Fruit fly (Drosophila melanogaster) whole organism, prepupa: ENCODE results near the gene CG43062.

Experiments
- Blimp-1 ChIP-seq: fragments of 200-800 bp; sonication (Bioruptor generic); optimal IDR thresholded peaks from 3 replicates; lab custom pipeline; 2017; ENCODE audit warnings: missing biosample characterization, missing genetic modification characterization, mild to moderate bottlenecking, moderate library complexity, missing genetic modification reagents
- CG10631 ChIP-seq: fragments of 200-800 bp; sonication (Bioruptor generic); optimal IDR thresholded peaks from 2 replicates; lab custom pipeline; 2016; ENCODE audit warnings: missing biosample characterization, missing genetic modification characterization
- CG11294 ChIP-seq: fragments of 200-800 bp; sonication (Bioruptor generic); IDR thresholded peaks from 2 replicates; pipeline ENCODE4 v1.3.6; 2022; ENCODE audit warnings: missing biosample characterization, missing genetic modification characterization
- CG11762 ChIP-seq: fragments of 200-800 bp; sonication (Bioruptor generic); optimal IDR thresholded peaks from 3 replicates; lab custom pipeline; 2016; ENCODE audit warnings: missing biosample characterization, missing genetic modification characterization; ENCODE audit not compliant: insufficient read depth
- CG11902 ChIP-seq: fragments of 200-800 bp; sonication (Bioruptor generic); optimal IDR thresholded peaks from 3 replicates; lab custom pipeline; 2016; ENCODE audit warnings: missing biosample characterization, missing genetic modification characterization
- CG15336 ChIP-seq: fragments of 200-800 bp; sonication (Bioruptor generic); IDR thresholded peaks from 2 replicates; pipeline ENCODE4 v1.3.6; 2022; ENCODE audit warnings: missing biosample characterization, missing genetic modification characterization
- CG1621 ChIP-seq: fragments of 200-800 bp; sonication (Bioruptor generic); optimal IDR thresholded peaks from 3 replicates; lab custom pipeline; 2018; ENCODE audit warnings: missing biosample characterization, mild to moderate bottlenecking, missing genetic modification characterization
- CG16779 ChIP-seq: fragments of 200-800 bp; sonication (Bioruptor generic); optimal IDR thresholded peaks from 3 replicates; lab custom pipeline; 2017; ENCODE audit warnings: missing biosample characterization, mild to moderate bottlenecking, missing genetic modification characterization
- CG32006 ChIP-seq: fragments of 200-800 bp; sonication (Bioruptor generic); optimal IDR thresholded peaks from 3 replicates; lab custom pipeline; 2017; ENCODE audit warnings: missing biosample characterization, mild to moderate bottlenecking, missing genetic modification characterization
- CG3919 ChIP-seq: fragments of 200-800 bp; sonication (Bioruptor generic); optimal IDR thresholded peaks from 3 replicates; lab custom pipeline; 2016; ENCODE audit warnings: missing biosample characterization, missing genetic modification characterization
- CG4318 ChIP-seq: fragments of 200-800 bp; sonication (Bioruptor generic); optimal IDR thresholded peaks from 3 replicates; lab custom pipeline; 2017; ENCODE audit warnings: missing biosample characterization, mild to moderate bottlenecking, missing genetic modification characterization
- CG6163 ChIP-seq: fragments of 200-800 bp; sonication (Bioruptor generic); IDR thresholded peaks from 3 replicates; pipeline ENCODE4 v1.3.6; 2022; ENCODE audit warnings: missing biosample characterization, missing genetic modification characterization
- CG6854 ChIP-seq: fragments of 200-800 bp; sonication (Bioruptor generic); optimal IDR thresholded peaks from 2 replicates; lab custom pipeline; 2017; ENCODE audit warnings: missing biosample characterization, mild to moderate bottlenecking, missing genetic modification characterization
- CG7368 ChIP-seq: fragments of 200-800 bp; sonication (Bioruptor generic); optimal IDR thresholded peaks from 3 replicates; lab custom pipeline; 2016; ENCODE audit warnings: missing biosample characterization, missing genetic modification characterization
- CG8119 ChIP-seq: fragments of 200-800 bp; sonication (Bioruptor generic); IDR thresholded peaks from 3 replicates; pipeline ENCODE4 v1.3.6; 2022; ENCODE audit warnings: missing biosample characterization, missing genetic modification characterization
- CG8319 ChIP-seq: fragments of 200-800 bp; sonication (Bioruptor generic); optimal IDR thresholded peaks from 3 replicates; lab custom pipeline; 2016; ENCODE audit warnings: missing biosample characterization, missing genetic modification characterization
- Eip75B ChIP-seq: fragments of 200-800 bp; sonication (Bioruptor generic); optimal IDR thresholded peaks from 3 replicates; lab custom pipeline; 2016; ENCODE audit warnings: missing biosample characterization, missing genetic modification characterization
- Eip78C ChIP-seq: fragments of 200-800 bp; sonication (Bioruptor generic); peaks from one replicate; lab custom pipeline; 2016; ENCODE audit warnings: missing biosample characterization, missing genetic modification characterization
- Eip93F ChIP-seq: fragments of 200-800 bp; sonication (Bioruptor generic); optimal IDR thresholded peaks from 2 replicates; lab custom pipeline; 2016; ENCODE audit warnings: missing biosample characterization, mild to moderate bottlenecking, missing genetic modification characterization
- Ets96B ChIP-seq: fragments of 200-800 bp; optimal IDR thresholded peaks from 2 replicates; lab custom pipeline; 2019; ENCODE audit warnings: missing biosample characterization, mild to moderate bottlenecking, missing genetic modification characterization, moderate library complexity
- Hr39 ChIP-seq: fragments of 200-800 bp; sonication (Bioruptor generic); optimal IDR thresholded peaks from 2 replicates; lab custom pipeline; 2016; ENCODE audit warnings: missing biosample characterization, missing genetic modification characterization
- Hr4 ChIP-seq: fragments of 200-800 bp; sonication (Bioruptor generic); optimal IDR thresholded peaks from 3 replicates; lab custom pipeline; 2016; ENCODE audit warnings: missing biosample characterization, missing genetic modification characterization
- OdsH ChIP-seq: fragments of 200-800 bp; sonication (Bioruptor generic); optimal IDR thresholded peaks from 3 replicates; lab custom pipeline; 2016; ENCODE audit warnings: missing biosample characterization, missing genetic modification characterization
- Smox ChIP-seq: fragments of 200-800 bp; sonication (Bioruptor generic); optimal IDR thresholded peaks from 3 replicates; lab custom pipeline; 2016; ENCODE audit warnings: missing biosample characterization, missing genetic modification characterization
- Sox102F ChIP-seq: fragments of 200-800 bp; sonication (Bioruptor generic); optimal IDR thresholded peaks from 2 replicates; lab custom pipeline; 2016; ENCODE audit warnings: missing biosample characterization, mild to moderate bottlenecking, missing genetic modification characterization
- Sox14 ChIP-seq: fragments of 200-800 bp; sonication (Bioruptor generic); optimal IDR thresholded peaks from 3 replicates; lab custom pipeline; 2016; ENCODE audit warnings: missing biosample characterization, missing genetic modification characterization
- Sox15 ChIP-seq: fragments of 200-800 bp; sonication (Bioruptor generic); optimal IDR thresholded peaks from 3 replicates; lab custom pipeline; 2016; ENCODE audit warnings: missing biosample characterization, missing genetic modification characterization
- acj6 ChIP-seq: fragments of 200-800 bp; sonication (Bioruptor generic); optimal IDR thresholded peaks from 3 replicates; lab custom pipeline; 2016; ENCODE audit warnings: missing biosample characterization, missing genetic modification characterization
- cyc ChIP-seq: fragments of 200-800 bp; sonication (Bioruptor generic); optimal IDR thresholded peaks from 3 replicates; lab custom pipeline; 2016; ENCODE audit warnings: missing biosample characterization, missing genetic modification characterization
- dac ChIP-seq: fragments of 200-800 bp; sonication (Bioruptor generic); optimal IDR thresholded peaks from 2 replicates; lab custom pipeline; 2017; ENCODE audit warnings: missing biosample characterization, mild to moderate bottlenecking, missing genetic modification characterization
- dsx ChIP-seq: fragments of 200-800 bp; optimal IDR thresholded peaks from 3 replicates; lab custom pipeline; 2019; ENCODE audit warnings: missing biosample characterization, mild to moderate bottlenecking, missing genetic modification characterization, moderate library complexity; ENCODE audit not compliant: poor library complexity, severe bottlenecking
- eg ChIP-seq: fragments of 200-800 bp; sonication (Bioruptor generic); IDR thresholded peaks from 3 replicates; pipeline ENCODE4 v1.3.6; 2022; ENCODE audit warnings: missing biosample characterization, missing genetic modification characterization
- fd59A ChIP-seq: fragments of 200-800 bp; sonication (Bioruptor generic); optimal IDR thresholded peaks from 2 replicates; lab custom pipeline; 2017; ENCODE audit warnings: missing biosample characterization, mild to moderate bottlenecking, missing genetic modification characterization, missing genetic modification reagents
- net ChIP-seq: fragments of 200-800 bp; sonication (Bioruptor generic); optimal IDR thresholded peaks from 3 replicates; lab custom pipeline; 2016; ENCODE audit warnings: missing biosample characterization, missing genetic modification characterization
- pdm3 ChIP-seq: fragments of 200-800 bp; sonication (Bioruptor generic); optimal IDR thresholded peaks from 3 replicates; lab custom pipeline; 2016; ENCODE audit warnings: missing biosample characterization, missing genetic modification characterization
- svp ChIP-seq: fragments of 200-800 bp; sonication (Bioruptor generic); peaks from one replicate; lab custom pipeline; 2016; ENCODE audit warnings: missing biosample characterization, missing genetic modification characterization
- vri ChIP-seq: fragments of 200-800 bp; sonication (Bioruptor generic); optimal IDR thresholded peaks from 3 replicates; lab custom pipeline; 2016; ENCODE audit warnings: missing biosample characterization, mild to moderate bottlenecking, missing genetic modification characterization

Gene CG43062

DNA sequence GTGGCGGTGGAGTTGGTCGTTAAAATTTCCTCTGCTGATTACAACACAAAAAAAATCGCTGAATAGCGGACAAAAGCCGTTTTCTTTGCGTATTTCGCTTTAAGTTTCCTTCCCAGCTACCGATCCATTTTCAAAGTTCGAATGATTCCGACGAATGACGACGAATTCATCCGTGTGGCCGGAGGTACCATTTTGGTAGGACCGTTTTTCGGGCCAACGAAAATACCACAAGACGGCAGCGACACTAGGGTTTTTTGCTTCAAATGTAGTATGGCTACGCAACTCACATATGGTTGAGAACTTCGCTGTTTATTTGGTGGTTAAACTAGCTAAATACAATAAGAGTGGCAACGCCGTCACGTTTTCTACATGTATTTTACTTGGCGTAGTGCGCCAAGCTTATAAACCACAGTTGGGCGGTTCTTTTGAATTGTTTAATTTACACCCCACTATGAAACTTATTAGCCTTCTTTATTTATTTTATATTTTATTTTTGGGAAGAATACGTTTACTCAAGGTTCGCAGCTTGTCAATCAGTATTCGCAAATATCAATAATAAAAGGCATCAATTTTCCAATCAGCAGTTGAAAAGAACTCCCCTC lies 14.2 kb downstream of the CG43062 start, which contains the start of gene Lk6 (continued):
- peak; percentile 47 for TF ChIP-seq CG7368 (GFP tag; lab: Kevin White, UChicago)
- TF ChIP-seq net (GFP tag; lab: Kevin White, UChicago): peak; percentile 70
- TF ChIP-seq pdm3 (GFP tag; lab: Kevin White, UChicago): no peak
- peak; percentile 61 for TF ChIP-seq Sox102F (GFP tag; lab: Kevin White, UChicago)
- TF ChIP-seq dac (GFP tag; lab: Kevin White, UChicago): no peak
- TF ChIP-seq svp (GFP tag; lab: Kevin White, UChicago): no peak
- TF ChIP-seq acj6 (GFP tag; lab: Kevin White, UChicago): no peak
- peak; percentile 70 for TF ChIP-seq CG16779 (tag; lab: Kevin White, UChicago)

DNA sequence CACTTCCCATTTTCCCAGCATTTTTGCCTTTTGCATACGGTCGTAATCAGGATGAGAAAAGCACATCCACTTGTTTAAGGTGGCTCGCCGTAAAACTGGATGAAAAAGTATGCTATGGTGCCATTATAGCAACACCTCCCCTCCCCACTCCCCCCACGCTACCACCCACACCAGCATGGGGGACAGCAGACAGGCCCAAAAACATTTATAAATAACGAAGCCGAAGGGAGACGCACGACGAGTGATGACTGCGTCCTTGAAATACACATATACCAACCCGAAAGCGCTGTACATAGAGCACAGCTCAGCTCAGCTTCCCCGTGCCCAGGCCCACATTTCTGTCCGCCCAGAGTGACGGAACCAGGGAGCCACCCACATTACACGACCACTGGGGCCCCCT lies 20.6 kb downstream of the CG43062 start:
- TF ChIP-seq Eip75B (GFP tag; lab: Kevin White, UChicago) (no peak), fd59A (GFP tag; lab: Kevin White, UChicago) (no peak), Hr39 (GFP tag; lab: Kevin White, UChicago) (no peak), CG3919 (GFP tag; lab: Kevin White, UChicago) (no peak), eg (GFP tag; lab: Robert Waterston, UW) (no peak), Sox14 (GFP tag; lab: Kevin White, UChicago) (no peak)

DNA sequence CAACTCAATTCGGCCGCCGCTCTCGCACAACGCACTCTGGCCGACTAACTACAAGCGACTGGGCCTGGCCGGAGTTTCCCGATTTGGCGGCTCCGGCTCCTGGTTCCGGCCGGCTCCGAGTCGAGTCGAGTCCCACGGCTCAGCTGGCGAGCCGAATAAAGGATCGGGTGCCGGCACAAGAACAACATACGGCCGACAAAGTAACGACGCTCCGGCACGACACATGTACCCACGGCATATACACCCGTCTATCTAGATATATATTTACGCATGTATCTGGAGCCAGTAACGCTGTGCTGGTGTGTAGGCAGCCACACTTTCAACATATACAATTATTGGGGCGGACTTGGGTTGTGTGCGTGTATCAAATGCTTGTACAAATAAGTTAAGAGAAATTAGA lies 21.4 kb downstream of the CG43062 start:
- TF ChIP-seq Eip78C (GFP tag; lab: Kevin White, UChicago): peak; percentile 31
- TF ChIP-seq CG8319 (GFP tag; lab: Kevin White, UChicago): no peak

DNA sequence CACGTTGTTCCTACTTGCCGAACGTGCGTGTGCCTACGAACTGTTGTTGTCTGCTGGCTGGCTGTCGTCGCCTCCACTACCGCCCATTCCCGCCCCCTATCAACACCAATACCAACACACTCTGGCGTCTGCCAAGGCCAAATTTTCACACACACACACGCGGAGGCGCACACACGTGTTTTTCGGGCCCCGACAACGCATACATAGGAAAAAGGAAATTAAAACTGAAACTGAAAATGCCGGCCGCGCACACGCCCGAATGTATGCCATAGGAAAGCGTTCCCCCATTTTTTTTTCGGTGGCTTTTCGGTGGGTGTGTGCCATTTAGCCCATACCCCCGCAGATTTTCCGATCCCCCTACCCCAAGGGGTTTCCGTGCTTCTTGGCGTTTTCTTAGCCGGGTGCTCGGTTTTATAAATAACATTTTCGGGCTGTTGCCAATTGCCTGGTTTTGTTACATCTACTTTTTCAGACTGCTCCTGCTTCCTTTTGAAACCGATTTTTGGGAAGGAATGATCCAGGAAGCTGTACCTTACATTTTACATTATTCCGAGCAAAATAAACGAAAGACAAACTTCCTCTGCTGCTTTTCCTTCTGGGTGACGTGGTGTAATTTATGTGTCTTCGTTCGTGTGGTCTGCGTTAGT lies 22.2 kb downstream of the CG43062 start:
- TF ChIP-seq CG7368 (GFP tag; lab: Kevin White, UChicago) (no peak), Smox (no peak)
- TF ChIP-seq, all 60 proteins: peak for 0

DNA sequence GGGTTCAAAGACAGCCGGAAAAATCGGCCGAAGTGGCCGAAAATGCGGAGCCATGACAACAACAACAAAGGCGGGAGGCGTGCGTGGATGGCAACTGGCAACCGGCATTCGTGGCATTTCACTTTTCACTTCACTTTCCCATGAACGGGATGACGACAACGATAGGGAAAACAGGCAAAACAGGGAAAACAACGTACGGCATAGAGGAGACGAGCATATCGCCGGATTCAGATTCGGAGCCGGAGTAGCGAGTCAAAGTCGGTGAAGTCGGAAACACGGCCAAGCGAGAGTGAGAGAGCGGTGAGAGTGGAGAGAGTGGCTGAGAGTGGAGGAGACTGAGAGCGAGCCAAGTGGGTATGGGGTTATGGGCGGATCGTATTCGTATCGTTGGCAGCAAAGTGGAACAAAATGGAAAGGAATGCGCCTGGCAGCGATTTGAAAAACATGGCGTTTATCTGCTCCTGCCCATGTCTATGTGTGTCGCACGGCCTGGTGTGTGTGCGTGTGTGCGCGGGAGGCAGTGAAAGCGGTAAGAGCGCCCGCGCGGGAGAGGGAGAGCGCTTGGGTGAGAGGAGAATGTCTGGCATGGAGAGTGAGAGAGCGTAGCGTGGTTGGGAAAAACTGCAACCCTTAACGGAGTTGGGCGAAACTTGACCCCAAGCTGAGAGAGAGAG lies 23.3 kb downstream of the CG43062 start:
- peak; percentile 70 for TF ChIP-seq Blimp-1 (GFP tag; lab: Kevin White, UChicago)
- no peak for TF ChIP-seq OdsH (GFP tag; lab: Kevin White, UChicago)
- peak; percentile 38 for TF ChIP-seq CG15336
- TF ChIP-seq vri (GFP tag; lab: Kevin White, UChicago): no peak
- peak; percentile 50; the same call in 1 of the 3 replicates for TF ChIP-seq CG8119 (GFP tag; lab: Robert Waterston, UW)
- no peak for TF ChIP-seq Eip93F (GFP tag; lab: Kevin White, UChicago)
- 0 out of 3 replicates have a peak, but pooled peaks have one; percentile 53 for TF ChIP-seq CG6163 (GFP tag; lab: Robert Waterston, UW)
- no peak for TF ChIP-seq CG4318
- no peak for TF ChIP-seq cyc (GFP tag; lab: Kevin White, UChicago)
- peak; percentile 37 for TF ChIP-seq Eip78C (GFP tag; lab: Kevin White, UChicago)
- TF ChIP-seq CG32006 (GFP tag; lab: Kevin White, UChicago): peak; percentile 0
- TF ChIP-seq CG6854: peak; percentile 27
- TF ChIP-seq CG1621 (tag; lab: Kevin White, UChicago): peak; percentile 44
- no peak for TF ChIP-seq Sox14 (GFP tag; lab: Kevin White, UChicago)

DNA sequence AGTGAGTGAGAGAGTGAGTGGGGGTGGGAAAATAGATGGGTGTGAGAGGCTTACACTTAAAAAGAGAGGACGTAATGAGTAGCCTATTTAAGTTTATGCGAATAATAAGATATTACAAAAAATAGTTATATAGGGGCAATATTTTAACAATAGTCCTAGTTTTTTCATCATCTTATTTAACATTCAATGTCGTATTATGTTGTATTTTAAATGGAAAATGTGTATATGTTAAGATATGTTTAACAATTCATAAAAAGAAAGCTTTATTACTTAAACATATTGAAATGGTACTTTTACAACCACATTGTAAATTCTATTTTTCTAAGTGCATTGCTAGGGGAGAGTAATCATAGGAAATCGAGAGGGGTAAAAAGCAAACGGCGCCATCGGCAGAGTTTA lies 23.9 kb downstream of the CG43062 start:
- TF ChIP-seq CG11294 (GFP tag; lab: Robert Waterston, UW) (no peak), Sox14 (GFP tag; lab: Kevin White, UChicago) (peak; percentile 24), Ets96B (tag; lab: Kevin White, UChicago) (peak; percentile 73), CG11902 (no peak), pdm3 (GFP tag; lab: Kevin White, UChicago) (peak; percentile 36), Smox (peak; percentile 40), net (GFP tag; lab: Kevin White, UChicago) (peak; percentile 41), vri (GFP tag; lab: Kevin White, UChicago) (no peak), OdsH (GFP tag; lab: Kevin White, UChicago) (peak; percentile 57), svp (GFP tag; lab: Kevin White, UChicago) (no peak), CG6163 (GFP tag; lab: Robert Waterston, UW) (no peak), cyc (GFP tag; lab: Kevin White, UChicago) (peak; percentile 16), Sox15 (peak; percentile 10), Eip93F (GFP tag; lab: Kevin White, UChicago) (no peak), CG11762 (GFP tag; lab: Kevin White, UChicago) (no peak), Eip75B (GFP tag; lab: Kevin White, UChicago) (peak; percentile 58), CG10631 (GFP tag; lab: Kevin White, UChicago) (peak; percentile 53), Sox102F (GFP tag; lab: Kevin White, UChicago) (peak; percentile 3), Hr4 (GFP tag; lab: Kevin White, UChicago) (peak; percentile 47), dsx (GFP tag; lab: Kevin White, UChicago) (peak; percentile 66)
